Worm (Caenorhabditis elegans) whole organism, L4 larva: Measurements from ENCODE around the gene F43C11.2.

Experiments
- Y5F2A.4 ChIP-seq: fragments of 200-800 bp; sonication (Bioruptor generic); optimal IDR thresholded peaks from 2 replicates; lab custom pipeline; 2018; ENCODE audit warnings: mild to moderate bottlenecking, missing genetic modification characterization, missing compliant biosample characterization
- Y75B8A.6 ChIP-seq: fragments of 200-800 bp; sonication (Bioruptor generic); IDR thresholded peaks from 2 replicates; pipeline ENCODE4 v1.3.6; 2022; ENCODE audit warnings: missing genetic modification reagents, missing genetic modification characterization, missing compliant biosample characterization
- aha-1 ChIP-seq: fragments of 150-350 bp; peaks from one replicate; lab custom pipeline; 2014; ENCODE audit warnings: missing biosample characterization, missing genetic modification characterization
- ceh-28 ChIP-seq: fragments of 150-350 bp; optimal IDR thresholded peaks from 2 replicates; lab custom pipeline; 2014; ENCODE audit warnings: missing biosample characterization, missing genetic modification reagents, missing genetic modification characterization
- ctbp-1 ChIP-seq: fragments of 200-800 bp; sonication (Bioruptor generic); IDR thresholded peaks from 2 replicates; pipeline ENCODE4 v1.3.6; 2022; ENCODE audit warnings: missing genetic modification reagents, missing genetic modification characterization, missing compliant biosample characterization
- dmd-6 ChIP-seq: fragments of 200-800 bp; sonication (Bioruptor generic); IDR thresholded peaks from 2 replicates; pipeline ENCODE4 v1.3.6; 2022; ENCODE audit warnings: missing genetic modification reagents, missing genetic modification characterization, missing compliant biosample characterization
- lin-38 ChIP-seq: fragments of 200-800 bp; sonication (Bioruptor generic); IDR thresholded peaks from 2 replicates; pipeline ENCODE4 v1.3.6; 2022; ENCODE audit warnings: missing genetic modification reagents, missing genetic modification characterization, missing compliant biosample characterization
- madf-5 ChIP-seq, 2 experiments: fragments of 200-800 bp; sonication (Bioruptor generic); IDR thresholded peaks; 2 replicates each; pipeline ENCODE4 v1.3.6; 2022; ENCODE audit warnings: missing compliant biosample characterization in 2 of 2, missing genetic modification characterization in 2 of 2
- mep-1 ChIP-seq: fragments of 150-350 bp; sonication (generic microtip); optimal IDR thresholded peaks from 3 replicates; lab custom pipeline; 2014; ENCODE audit warnings: missing biosample characterization, missing genetic modification characterization
- nhr-102 ChIP-seq: sonication (generic microtip); optimal IDR thresholded peaks from 2 replicates; lab custom pipeline; 2016; ENCODE audit warnings: mild to moderate bottlenecking, missing genetic modification characterization, moderate library complexity, missing compliant biosample characterization
- nhr-111 ChIP-seq: fragments of 200-800 bp; sonication (Bioruptor generic); optimal IDR thresholded peaks from 2 replicates; lab custom pipeline; 2018; ENCODE audit warnings: mild to moderate bottlenecking, missing genetic modification characterization, missing compliant biosample characterization
- nhr-25 ChIP-seq: sonication (generic microtip); optimal IDR thresholded peaks from 2 replicates; lab custom pipeline; 2017; ENCODE audit warnings: missing genetic modification characterization, mild to moderate bottlenecking, missing compliant biosample characterization, antibody characterized with exemption, moderate library complexity, borderline replicate concordance; ENCODE audit not compliant: insufficient read depth
- nhr-28 ChIP-seq: fragments of 150-350 bp; optimal IDR thresholded peaks from 2 replicates; lab custom pipeline; 2014; ENCODE audit warnings: missing biosample characterization, missing genetic modification characterization
- nhr-42 ChIP-seq: fragments of 200-800 bp; sonication (Bioruptor generic); IDR thresholded peaks from 2 replicates; pipeline ENCODE4 v1.3.6; 2022; ENCODE audit warnings: missing genetic modification characterization, missing compliant biosample characterization
- nhr-76 ChIP-seq: fragments of 150-350 bp; optimal IDR thresholded peaks from 2 replicates; lab custom pipeline; 2014; ENCODE audit warnings: missing biosample characterization, missing genetic modification characterization
- nhr-77 ChIP-seq: fragments of 150-350 bp; optimal IDR thresholded peaks from 2 replicates; lab custom pipeline; 2014; ENCODE audit warnings: missing biosample characterization, missing genetic modification characterization
- rbr-2 ChIP-seq: sonication (generic microtip); optimal IDR thresholded peaks from 2 replicates; lab custom pipeline; 2016; ENCODE audit warnings: missing genotype, missing genetic modification characterization, missing compliant biosample characterization
- saeg-2 ChIP-seq: fragments of 200-800 bp; sonication (Bioruptor generic); IDR thresholded peaks from 2 replicates; pipeline ENCODE4 v1.3.6; 2022; ENCODE audit warnings: missing genetic modification reagents, missing genetic modification characterization, missing compliant biosample characterization
- tag-97 ChIP-seq: fragments of 200-800 bp; sonication (Bioruptor generic); IDR thresholded peaks from 2 replicates; pipeline ENCODE4 v1.3.6; 2022; ENCODE audit warnings: missing genetic modification characterization, missing compliant biosample characterization
- unc-62 ChIP-seq, 3 experiments: fragments of 150-350 bp in 1 of 3; sonication (generic microtip); optimal IDR thresholded peaks in 2 of 3; peaks in 1 of 3; 1 replicate in 1 of 3; 2 replicates in 2 of 3; lab custom pipeline; 2014 to 2017; ENCODE audit warnings: missing biosample characterization in 3 of 3, missing genetic modification characterization in 3 of 3, missing genetic modification reagents in 3 of 3, missing genotype in 1 of 3
- zip-2 ChIP-seq: fragments of 150-350 bp; optimal IDR thresholded peaks from 2 replicates; lab custom pipeline; 2014; ENCODE audit warnings: missing biosample characterization, missing genetic modification characterization

Gene F43C11.2

DNA sequence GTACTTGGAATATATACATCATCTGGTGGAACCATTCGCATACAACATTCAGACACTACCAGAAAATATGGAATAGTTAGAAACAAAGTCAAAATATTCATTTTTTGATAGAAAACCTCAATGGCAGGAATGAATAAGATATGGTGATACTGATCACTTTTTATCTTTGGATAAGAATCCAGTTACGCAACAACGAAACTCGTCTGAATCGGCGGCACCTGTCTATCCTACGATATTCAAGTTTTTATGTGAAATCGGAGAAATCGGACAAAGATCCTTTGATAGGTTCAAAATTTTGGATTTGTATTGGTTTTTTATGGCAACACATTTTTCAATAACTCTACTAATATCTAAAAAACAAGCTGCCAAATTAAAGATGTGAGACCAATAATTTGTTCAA is 44.3 kb downstream of the F43C11.2 start, which contains the start of gene F16G10.14:
Gene F16G10.14 (minus strand): TSS at position 101 of the 400 bp plus-strand sequence.
- TF ChIP-seq mep-1 (tag; lab: Kevin White, UChicago) (no peak), nhr-111 (GFP tag; lab: Kevin White, UChicago) (no peak), dmd-6 (GFP tag; lab: Robert Waterston, UW) (no peak), tag-97 (no peak), nhr-102 (tag; lab: Kevin White, UChicago) (no peak), rbr-2 (no peak), Y75B8A.6 (GFP tag; lab: Robert Waterston, UW) (no peak), nhr-77 (no peak), nhr-42 (GFP tag; lab: Robert Waterston, UW) (no peak), ceh-28 (no peak), nhr-76 (tag; lab: Kevin White, UChicago) (no peak), madf-5 (GFP tag; IDR thresholded peaks at IDR 0.05; lab: Robert Waterston, UW) (no peak), nhr-25 (no peak), saeg-2 (GFP tag; lab: Robert Waterston, UW) (no peak), Y5F2A.4 (GFP tag; lab: Kevin White, UChicago) (no peak), ctbp-1 (GFP tag; lab: Robert Waterston, UW) (no peak), lin-38 (GFP tag; lab: Robert Waterston, UW) (no peak)

DNA sequence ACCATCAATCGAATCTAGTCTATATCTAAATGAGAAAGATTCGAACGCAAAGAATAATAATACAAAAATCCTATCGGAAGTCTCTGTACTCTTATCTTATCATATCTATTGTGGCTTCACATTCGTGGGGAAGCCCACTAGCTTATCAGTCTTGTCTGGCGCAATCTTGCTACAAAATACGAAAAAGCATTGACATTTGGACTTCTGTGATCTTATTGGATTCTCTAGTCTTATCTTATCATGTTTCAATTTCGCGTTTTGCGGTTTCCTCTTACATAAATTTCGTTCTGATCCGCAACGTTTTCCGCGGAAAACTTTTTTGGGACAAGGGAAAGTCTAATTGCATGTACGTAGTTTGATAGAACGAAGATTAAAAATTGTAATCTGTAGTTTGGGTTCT is 45.2 kb downstream of the F43C11.2 start:
- TF ChIP-seq nhr-76 (tag; lab: Kevin White, UChicago) (no peak), zip-2 (tag; lab: Kevin White, UChicago) (no peak), aha-1 (tag; lab: Kevin White, UChicago) (peak; percentile 43), nhr-28 (tag; lab: Kevin White, UChicago) (peak; percentile 95)

DNA sequence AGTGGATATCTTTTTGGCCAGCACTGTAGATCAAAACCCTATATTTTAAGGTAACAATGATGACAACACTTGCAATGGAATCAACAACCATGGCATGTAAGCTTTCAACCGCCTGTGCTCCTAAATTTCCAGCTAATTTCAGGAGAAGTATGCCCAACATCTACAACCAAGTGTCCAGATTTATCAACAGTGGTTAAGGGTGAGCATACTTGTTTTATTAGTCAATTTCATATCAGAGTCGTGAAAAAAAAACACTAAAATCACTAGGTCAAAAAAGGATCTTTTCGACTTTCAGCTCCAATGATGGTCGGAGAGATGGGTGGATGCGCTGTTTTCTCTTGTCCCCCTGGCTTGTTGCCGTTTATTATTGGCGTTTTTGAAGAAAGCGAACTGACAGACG is 49.4 kb downstream of the F43C11.2 start, which contains the start of gene F16G10.1:
Gene F16G10.1 (plus strand): TSS at position 301 of the 400 bp plus-strand sequence.
- TF ChIP-seq madf-5 (GFP tag; IDR thresholded peaks at IDR 0.05; lab: Robert Waterston, UW) (no peak), nhr-102 (tag; lab: Kevin White, UChicago) (no peak), unc-62 (GFP tag; optimal IDR thresholded peaks at IDR 0.05 in 1 of 2; lab: Kevin White, UChicago) (peak in 1 of 2 experiments; percentile 52), unc-62 (tag; optimal IDR thresholded peaks at IDR 0.05; lab: Kevin White, UChicago) (no peak)
